Fruit fly (Drosophila melanogaster): Measurements from ENCODE around the gene Eip74EF.

The Eip74EF gene

dm6 chr3L:17531397-17531796, 87.7 kb downstream of the Eip74EF start (continued):
- TF ChIP-seq Six4 (GFP tag; optimal IDR thresholded peaks at IDR 0.05) (no peak), fru (optimal IDR thresholded peaks at IDR 0.05) (no peak), HmgZ (tag; optimal IDR thresholded peaks at IDR 0.05) (peak; percentile 45), esg (GFP tag; conservative IDR thresholded peaks at IDR 0.05) (no peak), bcd (GFP tag; optimal IDR thresholded peaks at IDR 0.05) (no peak), eyg (GFP tag; optimal IDR thresholded peaks at IDR 0.05) (no peak), Xrp1 (GFP tag; IDR thresholded peaks at IDR 0.05) (no peak), CG7987 (GFP tag; optimal IDR thresholded peaks at IDR 0.05) (peak; percentile 64), Gsc (GFP tag; IDR thresholded peaks at IDR 0.05) (no peak), tx (GFP tag; optimal IDR thresholded peaks at IDR 0.05) (no peak), twi (tag; optimal IDR thresholded peaks at IDR 0.05) (no peak), btn (GFP tag; optimal IDR thresholded peaks at IDR 0.05) (no peak), CG3407 (GFP tag; optimal IDR thresholded peaks at IDR 0.05) (no peak), peb (GFP tag; IDR thresholded peaks at IDR 0.05) (no peak), lola (GFP tag; optimal IDR thresholded peaks at IDR 0.05) (no peak), CG33557 (GFP tag; optimal IDR thresholded peaks at IDR 0.05) (no peak), abd-A (tag; optimal IDR thresholded peaks at IDR 0.05) (no peak), Hey (tag; optimal IDR thresholded peaks at IDR 0.05) (peak; percentile 74), Dip2 (GFP tag; IDR thresholded peaks at IDR 0.05) (no peak), CHES-1-like (GFP tag; optimal IDR thresholded peaks at IDR 0.05) (no peak), sob (GFP tag; IDR thresholded peaks at IDR 0.05) (no peak), Camta (GFP tag; optimal IDR thresholded peaks at IDR 0.05) (no peak), CG14050 (GFP tag; IDR thresholded peaks at IDR 0.05) (no peak), CG12219 (GFP tag; optimal IDR thresholded peaks at IDR 0.05) (peak; percentile 32), Dip3 (GFP tag; optimal IDR thresholded peaks at IDR 0.05) (no peak), CG16813 (GFP tag; IDR thresholded peaks at IDR 0.05; ENCODE audit: partially characterized antibody) (no peak), CG18262 (tag; optimal IDR thresholded peaks at IDR 0.05) (no peak), chn (GFP tag; optimal IDR thresholded peaks at IDR 0.05) (no peak), NfI (GFP tag; optimal IDR thresholded peaks at IDR 0.05) (no peak), CG10959 (GFP tag; IDR thresholded peaks at IDR 0.05) (no peak), B-H1 (GFP tag; IDR thresholded peaks at IDR 0.05) (no peak), GATAe (GFP tag; conservative IDR thresholded peaks at IDR 0.05) (peak; percentile 80), CG8290 (GFP tag; optimal IDR thresholded peaks at IDR 0.05) (no peak), CG8290 (tag; optimal IDR thresholded peaks at IDR 0.05) (peak in 1 of 2 experiments; percentile 35), CG14441 (GFP tag; IDR thresholded peaks at IDR 0.05) (no peak), CG34224 (GFP tag; IDR thresholded peaks at IDR 0.05; ENCODE audit: partially characterized antibody) (no peak), unpg (GFP tag; optimal IDR thresholded peaks at IDR 0.05) (peak; percentile 11), CG31224 (GFP tag; IDR thresholded peaks at IDR 0.05) (no peak), CG8388 (GFP tag; optimal IDR thresholded peaks at IDR 0.05) (no peak)

- TF ChIP-seq CG7839 (tag; optimal IDR thresholded peaks at IDR 0.05) = no peak
- TF ChIP-seq CG16815 (GFP tag; optimal IDR thresholded peaks at IDR 0.05) = no peak
- TF ChIP-seq bsh (GFP tag; optimal IDR thresholded peaks at IDR 0.05) = peak in 1 of 2 experiments; percentile 7
- TF ChIP-seq tup (GFP tag; optimal IDR thresholded peaks at IDR 0.05) = no peak
- no peak for TF ChIP-seq Hey (tag; optimal IDR thresholded peaks at IDR 0.05)
- 0 out of 3 replicates have a peak, but pooled peaks have one; percentile 25 for TF ChIP-seq H15 (GFP tag; IDR thresholded peaks at IDR 0.05)
- TF ChIP-seq ham (GFP tag; IDR thresholded peaks at IDR 0.05) = no peak
- TF ChIP-seq CG5245 (GFP tag; optimal IDR thresholded peaks at IDR 0.05) = no peak
- TF ChIP-seq en (GFP tag; optimal IDR thresholded peaks at IDR 0.05) = no peak
- TF ChIP-seq gt (GFP tag; IDR thresholded peaks at IDR 0.05) = no peak
- no peak for TF ChIP-seq ara (GFP tag; IDR thresholded peaks at IDR 0.05)
- TF ChIP-seq Ssrp (tag; optimal IDR thresholded peaks at IDR 0.05) = no peak
- TF ChIP-seq rib (GFP tag; IDR thresholded peaks at IDR 0.05) = no peak
- no peak for TF ChIP-seq CG7357 (GFP tag; IDR thresholded peaks at IDR 0.05)
- TF ChIP-seq CG1603 (tag; optimal IDR thresholded peaks at IDR 0.05) = no peak
- TF ChIP-seq CG7928 (GFP tag; optimal IDR thresholded peaks at IDR 0.05) = no peak
Observed at dm6 chr3L:17530471-17531149, 88.5 kb downstream of the Eip74EF start.
